Worm (Caenorhabditis elegans): ENCODE measurements around the gene agxt-1.

- TF ChIP-seq elt-1 (tag; optimal IDR thresholded peaks at IDR 0.05), result no peak
- no peak for TF ChIP-seq ZK546.5 (tag; optimal IDR thresholded peaks at IDR 0.05)
- no peak for TF ChIP-seq unc-62 (GFP tag; optimal IDR thresholded peaks at IDR 0.05)
- no peak for TF ChIP-seq lin-15B (tag; optimal IDR thresholded peaks at IDR 0.05)
- no peak for TF ChIP-seq fkh-10 (GFP tag; optimal IDR thresholded peaks at IDR 0.05)
- TF ChIP-seq nhr-28 (tag; optimal IDR thresholded peaks at IDR 0.05), result no peak
- no peak for TF ChIP-seq nhr-76 (tag; optimal IDR thresholded peaks at IDR 0.05)
- TF ChIP-seq unc-39 (tag; optimal IDR thresholded peaks at IDR 0.05), result no peak
- TF ChIP-seq egl-27 (tag; optimal IDR thresholded peaks at IDR 0.05), result no peak
- no peak for TF ChIP-seq nhr-11 (tag; optimal IDR thresholded peaks at IDR 0.05)
- no peak for TF ChIP-seq ceh-9 (tag; optimal IDR thresholded peaks at IDR 0.05)
These were observed 802 bp upstream of the agxt-1 start, which contains the start of gene F46C5.6 for ce11 chrII:8844465-8845126.

All from whole organism, L3 larva.